Worm (Caenorhabditis elegans) whole organism, L4 larva: Measurements from ENCODE around the gene prx-12.

Experiments
- dmd-9 ChIP-seq: fragments of 200-800 bp; sonication (Bioruptor generic); IDR thresholded peaks from 2 replicates; pipeline ENCODE4 v1.3.6; 2022; ENCODE audit warnings: missing genetic modification reagents, missing genetic modification characterization, missing compliant biosample characterization
- fkh-10 ChIP-seq: fragments of 150-350 bp; optimal IDR thresholded peaks from 2 replicates; lab custom pipeline; 2014; ENCODE audit warnings: missing biosample characterization, missing genetic modification reagents, missing genetic modification characterization
- lin-1 ChIP-seq: fragments of 200-800 bp; sonication (Bioruptor generic); IDR thresholded peaks from 2 replicates; pipeline ENCODE4 v1.3.6; 2022; ENCODE audit warnings: missing genetic modification reagents, missing genetic modification characterization, missing compliant biosample characterization
- lsy-2 ChIP-seq, 2 experiments: fragments of 150-350 bp in 1 of 2; sonication (generic microtip) in 1 of 2; optimal IDR thresholded peaks; 2 replicates each; lab custom pipeline; 2014 to 2017; ENCODE audit warnings: missing biosample characterization in 2 of 2, missing genetic modification characterization in 2 of 2
- mep-1 ChIP-seq: fragments of 150-350 bp; sonication (generic microtip); optimal IDR thresholded peaks from 3 replicates; lab custom pipeline; 2014; ENCODE audit warnings: missing biosample characterization, missing genetic modification characterization
- snpc-1.2 ChIP-seq: fragments of 200-800 bp; sonication (Bioruptor generic); IDR thresholded peaks from 2 replicates; pipeline ENCODE4 v1.3.6; 2022; ENCODE audit warnings: missing genetic modification reagents, missing genetic modification characterization, missing compliant biosample characterization

DNA sequence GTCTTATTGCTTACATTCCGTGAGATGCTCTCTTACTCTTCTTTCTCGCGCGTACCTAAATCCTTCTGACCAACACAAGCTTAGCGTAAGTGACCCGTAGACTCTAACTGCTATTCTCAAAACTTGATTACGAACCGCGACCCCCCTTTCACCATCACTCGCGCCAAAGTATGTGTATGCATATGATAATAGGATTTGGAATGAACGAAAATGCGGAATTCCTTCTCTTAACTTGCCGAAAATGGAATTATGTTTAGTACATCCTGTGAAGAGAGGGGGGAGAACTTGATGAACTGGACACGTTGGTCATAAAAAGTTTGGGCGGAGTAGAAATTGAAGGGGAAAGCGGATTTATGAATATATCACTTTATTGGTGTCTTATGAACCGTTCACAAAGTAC, 6.2 kb upstream of the prx-12 start:
- TF ChIP-seq snpc-1.2 (no peak), dmd-9 (GFP tag; lab: Robert Waterston, UW) (no peak), mep-1 (no peak), lsy-2 (tag; optimal IDR thresholded peaks at IDR 0.05; lab: Kevin White, UChicago) (no peak), lin-1 (GFP tag; lab: Robert Waterston, UW) (no peak), fkh-10 (peak; percentile 95)
